Worm (Caenorhabditis elegans): ENCODE measurements around the gene let-23.
A peak's percentile ranks its signal among the peaks of the same experiment; 100 is the strongest.

Gene let-23

DNA sequence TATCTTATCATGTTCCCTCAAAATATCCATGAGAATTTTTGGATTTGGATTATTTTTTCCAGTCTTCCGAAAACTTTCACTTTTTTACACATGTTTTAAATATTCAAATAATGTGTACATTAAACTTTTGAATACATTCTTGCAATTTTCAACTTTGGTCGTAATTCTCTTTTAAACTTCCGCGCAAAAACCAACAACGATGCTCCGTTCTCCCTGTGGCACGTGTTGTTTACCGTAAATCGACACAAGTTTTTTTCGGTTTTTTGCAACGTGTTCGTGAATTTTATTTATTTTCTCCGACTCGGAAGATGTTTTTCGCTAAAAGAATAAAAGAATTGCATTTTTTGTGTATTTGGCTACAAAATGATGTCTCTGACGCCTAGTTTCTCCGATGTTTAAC is 45.5 kb downstream of the let-23 start (continued):
- TF ChIP-seq lir-1 (GFP tag; conservative IDR thresholded peaks at IDR 0.05), result no peak
- TF ChIP-seq egl-44 (GFP tag; IDR thresholded peaks at IDR 0.05), result no peak
- no peak for TF ChIP-seq nhr-90 (tag; optimal IDR thresholded peaks at IDR 0.05)
- TF ChIP-seq unc-62 (GFP tag; optimal IDR thresholded peaks at IDR 0.05), result no peak
- peak; percentile 16 to 86 for TF ChIP-seq let-607 (tag; optimal IDR thresholded peaks at IDR 0.05)
- TF ChIP-seq F55B11.4 (tag; optimal IDR thresholded peaks at IDR 0.05; ENCODE audit: borderline replicate concordance, insufficient read depth), result no peak
- TF ChIP-seq F57C9.4 (tag; optimal IDR thresholded peaks at IDR 0.05), result no peak
- peak; percentile 28 for TF ChIP-seq pha-4 (tag; optimal IDR thresholded peaks at IDR 0.05)
- no peak for TF ChIP-seq tbx-9 (tag; optimal IDR thresholded peaks at IDR 0.05; ENCODE audit: borderline replicate concordance)
- peak in 1 of 3 experiments; percentile 76 for TF ChIP-seq lin-35 (GFP tag; optimal IDR thresholded peaks at IDR 0.05)
- TF ChIP-seq dpl-1 (GFP tag; optimal IDR thresholded peaks at IDR 0.05), result peak; percentile 25
- no peak for TF ChIP-seq lsl-1 (GFP tag; optimal IDR thresholded peaks at IDR 0.05)
- TF ChIP-seq nhr-80 (tag; optimal IDR thresholded peaks at IDR 0.05), result no peak
- TF ChIP-seq mxl-1 (tag; optimal IDR thresholded peaks at IDR 0.05), result no peak
- TF ChIP-seq akir-1 (GFP tag; optimal IDR thresholded peaks at IDR 0.05), result no peak
- TF ChIP-seq zim-3 (tag; optimal IDR thresholded peaks at IDR 0.05), result no peak
- TF ChIP-seq T07F8.4 (tag; optimal IDR thresholded peaks at IDR 0.05), result no peak
- no peak for TF ChIP-seq ekl-4 (GFP tag; IDR thresholded peaks at IDR 0.05)
- TF ChIP-seq ets-4 (GFP tag; optimal IDR thresholded peaks at IDR 0.05), result no peak
- TF ChIP-seq ztf-18 (tag; optimal IDR thresholded peaks at IDR 0.05), result no peak
- TF ChIP-seq sea-2 (GFP tag; IDR thresholded peaks at IDR 0.05), result no peak

DNA sequence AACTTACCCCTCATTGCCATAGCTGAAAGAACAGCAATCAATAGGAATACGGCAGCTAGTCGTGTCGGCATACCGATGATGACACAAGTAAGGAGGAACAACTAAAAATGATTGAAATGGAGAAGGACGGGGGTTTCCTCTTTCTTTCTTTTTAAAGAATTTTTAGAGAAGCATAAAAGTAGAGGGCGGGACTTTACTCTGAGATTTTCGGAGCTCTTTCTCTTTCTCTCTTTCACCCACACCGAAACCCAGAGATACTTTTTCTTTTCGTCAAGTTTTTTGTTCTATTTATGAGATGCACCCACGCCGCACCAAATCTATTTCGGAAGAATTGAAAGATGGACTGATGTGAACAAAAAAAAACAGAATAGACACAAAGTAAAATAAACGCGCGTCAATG is 49.3 kb downstream of the let-23 start, which contains the start of gene T26C5.5:
T26C5.5 (minus strand) TSS at position 101 of the 400 bp plus-strand sequence.
- TF ChIP-seq F57C9.4 (tag; optimal IDR thresholded peaks at IDR 0.05), result no peak
- TF ChIP-seq ama-1 (optimal IDR thresholded peaks at IDR 0.05), result no peak
- no peak for TF ChIP-seq ama-1 (GFP tag; optimal IDR thresholded peaks at IDR 0.05)
- no peak for TF ChIP-seq D2030.7 (GFP tag; IDR thresholded peaks at IDR 0.05)
- TF ChIP-seq hsf-1 (GFP tag; IDR thresholded peaks at IDR 0.05), result no peak
- TF ChIP-seq sptf-2 (GFP tag; optimal IDR thresholded peaks at IDR 0.05), result no peak
- no peak for TF ChIP-seq let-607 (tag; optimal IDR thresholded peaks at IDR 0.05)
- no peak for TF ChIP-seq ccch-3 (GFP tag; optimal IDR thresholded peaks at IDR 0.05)
- TF ChIP-seq Y56A3A.18 (GFP tag; IDR thresholded peaks at IDR 0.05), result no peak

DNA sequence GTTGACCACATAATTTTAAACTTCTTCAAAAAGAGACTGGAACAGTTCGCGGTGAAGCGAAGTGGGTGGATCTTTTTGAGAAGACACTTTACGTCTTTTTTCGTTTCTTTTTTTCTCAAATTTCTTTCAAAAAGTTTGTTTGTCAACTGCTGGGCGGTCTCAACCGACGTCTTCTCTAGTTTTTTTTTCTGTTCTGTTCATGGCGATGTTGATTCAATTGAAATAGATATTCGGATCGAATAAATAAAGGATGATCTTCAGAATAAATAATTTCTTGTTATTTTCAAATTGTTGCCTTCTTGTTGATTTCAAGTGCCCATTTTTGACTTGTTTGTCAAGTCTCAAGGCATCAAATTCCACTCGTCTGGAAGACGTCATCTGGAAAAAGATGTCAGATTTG is 53.1 kb downstream of the let-23 start, which contains the start of gene T26C5.4:
T26C5.4 (minus strand) TSS at position 101 of the 400 bp plus-strand sequence.
- TF ChIP-seq hrde-1 (tag; optimal IDR thresholded peaks at IDR 0.05; ENCODE audit: borderline replicate concordance), result no peak
- no peak for TF ChIP-seq let-526 (GFP tag; IDR thresholded peaks at IDR 0.05)
- no peak for TF ChIP-seq fkh-3 (tag; optimal IDR thresholded peaks at IDR 0.05)
- no peak for TF ChIP-seq madf-8 (GFP tag; conservative IDR thresholded peaks at IDR 0.05)
- TF ChIP-seq ceh-58 (GFP tag; IDR thresholded peaks at IDR 0.05), result no peak
- no peak for TF ChIP-seq egrh-3 (GFP tag; IDR thresholded peaks at IDR 0.05)
- no peak for TF ChIP-seq F55B11.4 (tag; optimal IDR thresholded peaks at IDR 0.05; ENCODE audit: borderline replicate concordance, insufficient read depth)
- TF ChIP-seq rec-8 (tag; optimal IDR thresholded peaks at IDR 0.05), result no peak
- no peak for TF ChIP-seq Y53G8AR.9 (GFP tag; conservative IDR thresholded peaks at IDR 0.05)
- TF ChIP-seq madf-3 (GFP tag; IDR thresholded peaks at IDR 0.05), result no peak
- no peak for TF ChIP-seq F52B5.7 (tag; optimal IDR thresholded peaks at IDR 0.05)
- TF ChIP-seq dpff-1 (tag; optimal IDR thresholded peaks at IDR 0.05), result no peak
- TF ChIP-seq ceh-100 (GFP tag; IDR thresholded peaks at IDR 0.05), result no peak
- no peak for TF ChIP-seq lin-54 (GFP tag; optimal IDR thresholded peaks at IDR 0.05)
- TF ChIP-seq B0336.3 (GFP tag; IDR thresholded peaks at IDR 0.05), result no peak
- TF ChIP-seq nhr-27 (tag; optimal IDR thresholded peaks at IDR 0.05), result no peak

Measured in whole organism, young adult.